Worm (Caenorhabditis elegans): ENCODE results near the gene slc-5A12.

- TF ChIP-seq tab-1 (GFP tag; IDR thresholded peaks at IDR 0.05) (no peak), cog-1 (tag; optimal IDR thresholded peaks at IDR 0.05) (no peak), T22C8.4 (GFP tag; IDR thresholded peaks at IDR 0.05) (no peak), ztf-23 (GFP tag; IDR thresholded peaks at IDR 0.05) (no peak), flt-1 (GFP tag; IDR thresholded peaks at IDR 0.05) (no peak), ztf-29 (GFP tag; IDR thresholded peaks at IDR 0.05) (no peak), klf-2 (GFP tag; conservative IDR thresholded peaks at IDR 0.05) (no peak)
Measured at ce11 chrIV:11942313-11942712, 5.1 kb downstream of the slc-5A12 start, which contains the start of gene ZK829.1.

Data from whole organism, midembryonic.